Worm (Caenorhabditis elegans) whole organism, dauer: ENCODE results near the gene F15E6.4.

Source experiments
- unc-62 ChIP-seq: sonication (generic microtip); optimal IDR thresholded peaks from 2 replicates; lab custom pipeline; 2017; ENCODE audit warnings: missing biosample characterization, missing genetic modification reagents, missing genetic modification characterization

Gene F15E6.4

ce11 chrIV:4319473-4319872, 28.2 kb downstream of the F15E6.4 start:
- no peak for TF ChIP-seq unc-62 (GFP tag; lab: Kevin White, UChicago)

- no peak for TF ChIP-seq unc-62 (GFP tag; lab: Kevin White, UChicago)
Measured at ce11 chrIV:4326445-4326844, 35.2 kb downstream of the F15E6.4 start, which contains the start of gene trpl-2. TSS of gene trpl-2 (plus strand) at chrIV:4326654.

- TF ChIP-seq unc-62 (GFP tag; lab: Kevin White, UChicago): no peak
Measured at ce11 chrIV:4336139-4336851, 45.0 kb downstream of the F15E6.4 start, which contains the start of the genes W03B1.3 and oac-51. TSS of gene W03B1.3 (minus strand) at chrIV:4336239. TSS of gene oac-51 (plus strand) at chrIV:4336801.

- no peak for TF ChIP-seq unc-62 (GFP tag; lab: Kevin White, UChicago)
Measured at ce11 chrIV:4338217-4338616, 46.9 kb downstream of the F15E6.4 start.
